Worm (Caenorhabditis elegans): ENCODE results near the gene cyh-1.

DNA sequence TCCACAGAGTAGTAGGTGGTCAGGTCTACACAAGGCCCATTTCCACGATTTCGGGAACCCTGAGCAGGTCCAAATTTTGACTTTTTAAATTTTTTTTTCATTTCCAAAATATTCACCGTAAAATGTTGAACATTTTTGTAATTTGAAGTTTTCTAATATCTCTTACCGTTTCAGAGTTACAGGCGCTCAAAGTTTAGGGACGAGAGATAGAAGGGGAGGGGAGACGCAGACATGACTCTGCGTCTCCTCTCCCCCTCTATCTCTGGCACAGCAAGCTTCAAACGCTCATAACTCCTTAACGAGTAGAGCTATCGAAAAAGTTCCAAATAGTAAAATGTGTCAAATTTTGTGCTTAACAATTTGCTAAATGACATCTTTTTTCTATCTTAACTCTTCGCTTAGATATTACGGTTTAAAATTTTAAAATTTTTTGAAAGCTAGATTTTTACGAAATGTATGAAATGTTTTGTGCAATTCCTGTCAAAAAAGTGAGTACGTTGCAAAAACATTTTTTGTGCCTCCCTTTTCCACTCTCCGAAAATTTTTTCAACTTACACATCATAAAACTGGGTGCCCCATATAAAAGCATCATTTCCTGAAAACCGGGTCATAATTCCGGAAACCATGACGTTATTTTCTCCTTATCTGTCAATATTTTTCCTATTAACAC, 10.7 kb downstream of the cyh-1 start, which contains the start of the genes Y49F6B.14 and clec-125:
- TF ChIP-seq lsy-2 (tag; optimal IDR thresholded peaks at IDR 0.05) (no peak), tag-97 (GFP tag; IDR thresholded peaks at IDR 0.05) (no peak), R02D3.7 (tag; optimal IDR thresholded peaks at IDR 0.05) (no peak), aly-2 (tag; optimal IDR thresholded peaks at IDR 0.05) (no peak), F37D6.2 (tag; optimal IDR thresholded peaks at IDR 0.05) (no peak), nhr-111 (GFP tag; optimal IDR thresholded peaks at IDR 0.05) (no peak), unc-62 (GFP tag; optimal IDR thresholded peaks at IDR 0.05 in 1 of 2) (no peak), unc-62 (tag; optimal IDR thresholded peaks at IDR 0.05) (no peak), lin-39 (tag; optimal IDR thresholded peaks at IDR 0.05) (no peak), ceh-28 (tag; optimal IDR thresholded peaks at IDR 0.05) (no peak)
